Worm (Caenorhabditis elegans) whole organism, L3 larva: ENCODE data around the gene clec-193.

ENCODE experiments used
- elt-1 ChIP-seq: fragments of 150-350 bp; optimal IDR thresholded peaks from 2 replicates; lab custom pipeline; 2014; ENCODE audit warnings: missing biosample characterization, missing genetic modification characterization
- sea-2 ChIP-seq: fragments of 150-350 bp; sonication (generic microtip); optimal IDR thresholded peaks from 4 replicates; lab custom pipeline; 2014; ENCODE audit warnings: missing biosample characterization, missing genetic modification reagents, missing genetic modification characterization
- snpc-4 ChIP-seq: fragments of 150-350 bp; optimal IDR thresholded peaks from 2 replicates; lab custom pipeline; 2014; ENCODE audit warnings: missing biosample characterization, missing genetic modification characterization
- ztf-11 ChIP-seq: fragments of 150-350 bp; optimal IDR thresholded peaks from 2 replicates; lab custom pipeline; 2014; ENCODE audit warnings: missing biosample characterization, missing genetic modification characterization

ce11 chrIV:16787024-16787423 lies 19.2 kb downstream of the clec-193 start, which contains the start of gene Y43D4A.6:
- TF ChIP-seq sea-2 (GFP tag; lab: Kevin White, UChicago) (no peak), snpc-4 (tag; lab: Kevin White, UChicago) (no peak), elt-1 (tag; lab: Kevin White, UChicago) (no peak), ztf-11 (tag; lab: Kevin White, UChicago) (no peak)
